Worm (Caenorhabditis elegans): Measurements from ENCODE around the gene F09E5.16.

Gene F09E5.16

ce11 chrII:5335370-5336034, 30.0 kb downstream of the F09E5.16 start:
- TF ChIP-seq hmg-4 (GFP tag; optimal IDR thresholded peaks at IDR 0.05) (no peak), sea-1 (GFP tag; conservative IDR thresholded peaks at IDR 0.05) (no peak), ceh-13 (GFP tag; optimal IDR thresholded peaks at IDR 0.05) (no peak), B0310.2 (tag; optimal IDR thresholded peaks at IDR 0.05) (no peak), tbx-11 (GFP tag; IDR thresholded peaks at IDR 0.05) (no peak), aly-1 (tag; optimal IDR thresholded peaks at IDR 0.05) (no peak), flt-1 (GFP tag; IDR thresholded peaks at IDR 0.05) (no peak), ets-7 (tag; optimal IDR thresholded peaks at IDR 0.05) (no peak)

DNA sequence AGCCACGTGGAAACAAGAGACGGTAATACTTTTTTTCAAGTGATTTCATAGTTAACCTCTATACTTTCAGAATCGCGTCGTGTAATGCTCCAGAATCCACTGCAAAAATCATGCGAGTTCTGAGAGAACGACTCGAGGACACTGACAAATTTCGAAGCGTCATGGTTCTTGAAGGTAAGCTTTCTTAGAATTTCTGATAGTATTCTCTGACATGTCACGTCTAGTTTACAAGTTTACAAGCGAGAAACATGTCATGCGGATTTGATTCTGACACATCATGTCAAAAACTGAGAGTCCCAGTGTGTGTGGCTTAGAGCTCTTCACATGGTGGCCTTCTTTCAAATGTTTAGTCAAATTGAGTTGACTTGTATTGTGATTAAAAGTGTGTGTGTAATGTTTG, 30.9 kb downstream of the F09E5.16 start:
- TF ChIP-seq hnd-1 (tag; optimal IDR thresholded peaks at IDR 0.05) (no peak), aly-1 (tag; optimal IDR thresholded peaks at IDR 0.05) (no peak), hmbx-1 (tag; optimal IDR thresholded peaks at IDR 0.05) (no peak), flt-1 (GFP tag; IDR thresholded peaks at IDR 0.05) (no peak), F13C5.2 (tag; optimal IDR thresholded peaks at IDR 0.05) (no peak)

ce11 chrII:5333729-5334255, 31.8 kb downstream of the F09E5.16 start:
- TF ChIP-seq tbx-11 (GFP tag; IDR thresholded peaks at IDR 0.05) (no peak), ceh-13 (GFP tag; optimal IDR thresholded peaks at IDR 0.05) (no peak), B0310.2 (tag; optimal IDR thresholded peaks at IDR 0.05) (no peak), hmg-4 (GFP tag; optimal IDR thresholded peaks at IDR 0.05) (no peak), hmbx-1 (tag; optimal IDR thresholded peaks at IDR 0.05) (no peak), hnd-1 (tag; optimal IDR thresholded peaks at IDR 0.05) (no peak), aly-1 (tag; optimal IDR thresholded peaks at IDR 0.05) (no peak), ceh-36 (tag; optimal IDR thresholded peaks at IDR 0.05) (no peak), F13C5.2 (tag; optimal IDR thresholded peaks at IDR 0.05) (no peak), ama-1 (optimal IDR thresholded peaks at IDR 0.05) (no peak), ets-7 (tag; optimal IDR thresholded peaks at IDR 0.05) (no peak), tra-4 (tag; optimal IDR thresholded peaks at IDR 0.05) (no peak), tbx-37 (GFP tag; conservative IDR thresholded peaks at IDR 0.05) (no peak), scrt-1 (GFP tag; IDR thresholded peaks at IDR 0.05) (no peak), flt-1 (GFP tag; IDR thresholded peaks at IDR 0.05) (no peak), sea-1 (GFP tag; conservative IDR thresholded peaks at IDR 0.05) (no peak)

- TF ChIP-seq hmg-4 (GFP tag; optimal IDR thresholded peaks at IDR 0.05) (no peak), hmbx-1 (tag; optimal IDR thresholded peaks at IDR 0.05) (no peak), aly-1 (tag; optimal IDR thresholded peaks at IDR 0.05) (no peak), scrt-1 (GFP tag; IDR thresholded peaks at IDR 0.05) (no peak), hnd-1 (tag; optimal IDR thresholded peaks at IDR 0.05) (no peak)
Observed at ce11 chrII:5332345-5333124, 33.0 kb downstream of the F09E5.16 start.

ce11 chrII:5331677-5332303, 33.8 kb downstream of the F09E5.16 start:
- TF ChIP-seq hmg-4 (GFP tag; optimal IDR thresholded peaks at IDR 0.05) (no peak), B0310.2 (tag; optimal IDR thresholded peaks at IDR 0.05) (no peak), tra-4 (tag; optimal IDR thresholded peaks at IDR 0.05) (no peak), hnd-1 (tag; optimal IDR thresholded peaks at IDR 0.05) (no peak), flt-1 (GFP tag; IDR thresholded peaks at IDR 0.05) (no peak)

ce11 chrII:5330206-5330686, 35.3 kb downstream of the F09E5.16 start:
- TF ChIP-seq ama-1 (optimal IDR thresholded peaks at IDR 0.05) (no peak), F13C5.2 (tag; optimal IDR thresholded peaks at IDR 0.05) (peak; percentile 12)

DNA sequence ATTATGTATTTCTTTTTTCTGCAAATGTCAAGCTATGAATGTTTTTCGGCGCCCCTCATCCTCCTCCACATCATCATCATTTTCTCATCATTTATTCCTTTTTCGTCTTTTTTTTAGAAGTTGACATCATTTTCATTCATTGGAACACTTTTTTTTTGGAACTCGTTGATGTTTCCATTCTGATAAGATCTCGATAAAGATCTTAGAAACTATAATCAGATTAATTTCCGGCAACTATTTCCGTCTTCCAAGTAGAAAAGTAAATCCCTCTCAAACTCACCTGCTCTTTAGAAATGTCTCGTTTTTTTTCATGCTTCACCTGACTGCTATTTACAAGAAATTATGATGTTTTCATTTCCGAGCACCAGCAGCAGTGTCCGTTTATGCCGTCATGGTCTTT, 36.6 kb downstream of the F09E5.16 start:
- TF ChIP-seq ets-7 (tag; optimal IDR thresholded peaks at IDR 0.05) (no peak), hmg-4 (GFP tag; optimal IDR thresholded peaks at IDR 0.05) (no peak), tra-4 (tag; optimal IDR thresholded peaks at IDR 0.05) (no peak), tbx-11 (GFP tag; IDR thresholded peaks at IDR 0.05) (no peak), flt-1 (GFP tag; IDR thresholded peaks at IDR 0.05) (no peak)

DNA sequence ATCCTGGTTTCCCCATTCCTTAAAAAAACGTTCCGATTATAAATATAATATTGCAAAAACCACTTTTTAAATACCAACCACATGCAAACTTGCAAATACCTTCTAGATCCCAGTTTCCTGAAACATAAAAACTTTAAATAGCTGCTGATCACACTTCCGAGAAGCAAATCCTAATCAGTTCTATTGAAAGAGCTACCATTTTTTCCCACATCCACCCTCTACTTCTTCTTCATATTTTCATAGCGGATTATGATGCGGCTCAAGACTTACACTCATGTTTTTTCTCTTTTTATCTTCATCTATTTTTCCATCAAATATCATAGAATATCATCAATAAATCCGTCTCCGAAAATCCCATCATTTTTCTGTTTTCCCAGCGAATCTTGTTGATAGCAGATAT, 38.7 kb downstream of the F09E5.16 start:
- no peak for TF ChIP-seq aly-1 (tag; optimal IDR thresholded peaks at IDR 0.05)
- TF ChIP-seq B0310.2 (tag; optimal IDR thresholded peaks at IDR 0.05), result no peak
- TF ChIP-seq tbx-11 (GFP tag; IDR thresholded peaks at IDR 0.05), result no peak
- TF ChIP-seq tra-4 (tag; optimal IDR thresholded peaks at IDR 0.05), result no peak
- no peak for TF ChIP-seq scrt-1 (GFP tag; IDR thresholded peaks at IDR 0.05)
- TF ChIP-seq ama-1 (optimal IDR thresholded peaks at IDR 0.05), result no peak
- TF ChIP-seq tbx-37 (GFP tag; conservative IDR thresholded peaks at IDR 0.05), result no peak
- TF ChIP-seq ceh-36 (tag; optimal IDR thresholded peaks at IDR 0.05), result no peak
- no peak for TF ChIP-seq hmbx-1 (tag; optimal IDR thresholded peaks at IDR 0.05)

Data from whole organism, early embryonic.